Worm (Caenorhabditis elegans): ENCODE data around the gene srj-49.

DNA sequence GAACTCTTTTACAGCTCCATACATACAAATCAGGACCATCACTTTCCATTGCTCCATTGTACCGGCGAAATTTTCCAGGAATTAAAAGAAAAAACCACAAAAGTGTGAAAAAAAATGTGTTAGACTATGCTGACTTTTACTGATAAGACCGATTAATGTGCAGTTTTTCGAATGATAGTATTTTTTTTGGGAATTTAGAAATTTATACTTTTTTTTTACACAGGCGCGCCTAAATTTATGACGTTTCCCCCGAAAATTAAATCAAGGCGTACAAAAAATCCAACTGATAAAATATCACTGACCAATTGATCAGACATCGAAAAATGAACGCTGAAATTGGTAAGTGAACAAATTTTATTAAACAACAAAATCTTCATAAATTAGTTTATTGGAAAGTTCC is 27.3 kb upstream of the srj-49 start, which contains the start of gene folt-2:
- TF ChIP-seq unc-120 (tag; optimal IDR thresholded peaks at IDR 0.05; ENCODE audit: poor library complexity, severe bottlenecking) (no peak), nhr-237 (tag; optimal IDR thresholded peaks at IDR 0.05) (no peak), pha-4 (tag; optimal IDR thresholded peaks at IDR 0.05) (no peak), nhr-2 (tag; optimal IDR thresholded peaks at IDR 0.05) (no peak), hlh-1 (tag; optimal IDR thresholded peaks at IDR 0.05) (no peak)
